Worm (Caenorhabditis elegans) whole organism, early embryonic: Measurements from ENCODE around the gene col-86.
"Not testable (repeated sequence)": the region's sequence is repeated elsewhere in the genome, so short reads cannot be mapped to it uniquely, and the experiment has no call there.

Source experiments
- F13C5.2 ChIP-seq: sonication (generic microtip); optimal IDR thresholded peaks from 2 replicates; lab custom pipeline; 2017; ENCODE audit warnings: mild to moderate bottlenecking, missing genetic modification characterization, inconsistent platforms, missing compliant biosample characterization
- ama-1 ChIP-seq: fragments of 150-350 bp; optimal IDR thresholded peaks from 2 replicates; lab custom pipeline; 2014
- ceh-13 ChIP-seq: fragments of 200-800 bp; sonication (Bioruptor generic); optimal IDR thresholded peaks from 2 replicates; lab custom pipeline; 2018; ENCODE audit warnings: mild to moderate bottlenecking, missing genetic modification characterization, missing compliant biosample characterization
- flt-1 ChIP-seq: fragments of 200-800 bp; sonication (Bioruptor generic); IDR thresholded peaks from 2 replicates; pipeline ENCODE4 v1.3.6; 2022; ENCODE audit warnings: missing genetic modification characterization, missing compliant biosample characterization
- hmg-4 ChIP-seq: fragments of 200-800 bp; sonication (Bioruptor generic); optimal IDR thresholded peaks from 2 replicates; lab custom pipeline; 2018; ENCODE audit warnings: mild to moderate bottlenecking, missing genetic modification characterization, missing compliant biosample characterization
- sea-1 ChIP-seq: fragments of 200-800 bp; sonication (Bioruptor generic); conservative IDR thresholded peaks from 2 replicates; pipeline ENCODE4 v1.3.6; 2022; ENCODE audit warnings: missing genetic modification characterization, missing compliant biosample characterization
- tbx-37 ChIP-seq: fragments of 200-800 bp; sonication (Bioruptor generic); conservative IDR thresholded peaks from 2 replicates; pipeline ENCODE4 v1.3.6; 2022; ENCODE audit warnings: missing genetic modification reagents, missing genetic modification characterization, missing compliant biosample characterization
- tra-4 ChIP-seq: sonication (generic microtip); optimal IDR thresholded peaks from 2 replicates; lab custom pipeline; 2017; ENCODE audit warnings: missing genetic modification characterization, missing compliant biosample characterization

DNA sequence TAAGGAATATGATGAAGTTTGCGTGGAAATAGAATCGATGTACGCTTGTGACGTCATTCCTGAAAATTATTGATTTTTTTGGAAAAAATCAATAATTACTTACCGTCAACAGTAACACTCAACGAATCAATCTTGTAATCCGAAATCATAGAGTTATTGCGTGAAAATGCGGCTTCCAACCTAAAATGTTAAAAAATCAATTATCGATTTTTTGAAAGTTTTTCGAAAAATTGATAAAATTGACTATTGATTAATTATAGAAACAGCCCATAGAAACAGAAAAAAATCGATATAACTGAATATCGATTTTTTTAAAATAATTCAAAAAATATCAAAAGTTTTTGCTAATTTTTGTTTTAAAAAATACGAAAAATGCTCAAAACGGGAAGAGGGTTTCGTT, 51.0 kb downstream of the col-86 start, which contains the start of gene F42G4.7:
- TF ChIP-seq ama-1 (lab: Kevin White, UChicago); ceh-13 (GFP tag; lab: Kevin White, UChicago); sea-1 (GFP tag; lab: Robert Waterston, UW); flt-1 (GFP tag; lab: Robert Waterston, UW); tbx-37 (GFP tag; lab: Robert Waterston, UW); tra-4 (tag; lab: Kevin White, UChicago); F13C5.2 (tag; lab: Kevin White, UChicago); hmg-4: not testable (repeated sequence)
